Worm (Caenorhabditis elegans) whole organism, midembryonic: ENCODE data around the gene ced-13.

ENCODE experiments used
- T22C8.4 ChIP-seq: fragments of 200-800 bp; sonication (Bioruptor generic); IDR thresholded peaks from 2 replicates; pipeline ENCODE4 v1.3.6; 2022; ENCODE audit warnings: missing genetic modification characterization, missing compliant biosample characterization
- cog-1 ChIP-seq: sonication (generic microtip); optimal IDR thresholded peaks from 2 replicates; lab custom pipeline; 2016; ENCODE audit warnings: missing genetic modification characterization, missing compliant biosample characterization
- flt-1 ChIP-seq: fragments of 200-800 bp; sonication (Bioruptor generic); IDR thresholded peaks from 2 replicates; pipeline ENCODE4 v1.3.6; 2022; ENCODE audit warnings: missing genetic modification characterization, missing compliant biosample characterization
- klf-2 ChIP-seq: fragments of 200-800 bp; sonication (Bioruptor generic); conservative IDR thresholded peaks from 2 replicates; pipeline ENCODE4 v1.3.6; 2022; ENCODE audit warnings: missing genetic modification reagents, missing genetic modification characterization, missing compliant biosample characterization
- med-1 ChIP-seq: sonication (generic microtip); optimal IDR thresholded peaks from 2 replicates; lab custom pipeline; 2017; ENCODE audit warnings: missing genetic modification characterization, mild to moderate bottlenecking, missing compliant biosample characterization, antibody characterized with exemption, missing genetic modification reagents; ENCODE audit not compliant: insufficient read depth
- ref-1 ChIP-seq: fragments of 200-800 bp; sonication (Bioruptor generic); conservative IDR thresholded peaks from 2 replicates; pipeline ENCODE4 v1.3.6; 2022; ENCODE audit warnings: missing genetic modification reagents, missing genetic modification characterization, missing compliant biosample characterization
- tab-1 ChIP-seq: fragments of 200-800 bp; sonication (Bioruptor generic); IDR thresholded peaks from 2 replicates; pipeline ENCODE4 v1.3.6; 2022; ENCODE audit warnings: missing genetic modification characterization, missing compliant biosample characterization
- ztf-23 ChIP-seq: fragments of 200-800 bp; sonication (Bioruptor generic); IDR thresholded peaks from 2 replicates; pipeline ENCODE4 v1.3.6; 2022; ENCODE audit warnings: missing genetic modification reagents, missing genetic modification characterization, missing compliant biosample characterization
- ztf-29 ChIP-seq: fragments of 200-800 bp; sonication (Bioruptor generic); IDR thresholded peaks from 2 replicates; pipeline ENCODE4 v1.3.6; 2022; ENCODE audit warnings: missing genetic modification reagents, missing genetic modification characterization, missing compliant biosample characterization

ced-13 gene

ce11 chrX:8286164-8286563 lies 13.3 kb downstream of the ced-13 start:
- TF ChIP-seq T22C8.4 (no peak), med-1 (GFP tag; lab: Kevin White, UChicago) (no peak), ref-1 (no peak), tab-1 (GFP tag; lab: Robert Waterston, UW) (no peak), ztf-23 (GFP tag; lab: Robert Waterston, UW) (no peak), cog-1 (tag; lab: Kevin White, UChicago) (no peak), klf-2 (GFP tag; lab: Robert Waterston, UW) (no peak), ztf-29 (no peak), flt-1 (GFP tag; lab: Robert Waterston, UW) (no peak)

- TF ChIP-seq med-1 (GFP tag; lab: Kevin White, UChicago) = no peak
- TF ChIP-seq klf-2 (GFP tag; lab: Robert Waterston, UW) = no peak
- no peak for TF ChIP-seq flt-1 (GFP tag; lab: Robert Waterston, UW)
- TF ChIP-seq tab-1 (GFP tag; lab: Robert Waterston, UW) = no peak
- TF ChIP-seq T22C8.4 = no peak
- no peak for TF ChIP-seq ref-1
- no peak for TF ChIP-seq ztf-23 (GFP tag; lab: Robert Waterston, UW)
- no peak for TF ChIP-seq ztf-29
These were observed 14.2 kb downstream of the ced-13 start, which contains the start of the genes fis-2 and F13B9.2 for ce11 chrX:8285169-8285796. TSS of gene fis-2 (minus strand) at chrX:8285219. TSS of gene F13B9.2 (plus strand) at chrX:8285683.

ce11 chrX:8284003-8284402 lies 15.5 kb downstream of the ced-13 start:
- TF ChIP-seq ztf-29 (no peak), tab-1 (GFP tag; lab: Robert Waterston, UW) (no peak), cog-1 (tag; lab: Kevin White, UChicago) (no peak), T22C8.4 (no peak), ztf-23 (GFP tag; lab: Robert Waterston, UW) (no peak), ref-1 (no peak)

- TF ChIP-seq ztf-29 = no peak
- TF ChIP-seq ztf-23 (GFP tag; lab: Robert Waterston, UW) = no peak
- TF ChIP-seq klf-2 (GFP tag; lab: Robert Waterston, UW) = no peak
- no peak for TF ChIP-seq med-1 (GFP tag; lab: Kevin White, UChicago)
- TF ChIP-seq flt-1 (GFP tag; lab: Robert Waterston, UW) = no peak
- no peak for TF ChIP-seq cog-1 (tag; lab: Kevin White, UChicago)
These were observed 22.5 kb downstream of the ced-13 start for ce11 chrX:8276984-8277383.

- TF ChIP-seq klf-2 (GFP tag; lab: Robert Waterston, UW) (no peak), cog-1 (tag; lab: Kevin White, UChicago) (no peak)
These were observed 23.1 kb downstream of the ced-13 start for ce11 chrX:8276333-8276732.

- TF ChIP-seq ztf-29 (no peak), T22C8.4 (no peak), cog-1 (tag; lab: Kevin White, UChicago) (no peak), med-1 (GFP tag; lab: Kevin White, UChicago) (no peak), ztf-23 (GFP tag; lab: Robert Waterston, UW) (no peak), ref-1 (no peak)
These were observed 24.6 kb downstream of the ced-13 start, which contains the start of gene ksr-1 for ce11 chrX:8274869-8275268. TSS of gene ksr-1 (plus strand) at chrX:8275169.

ce11 chrX:8273496-8273895 lies 26.0 kb downstream of the ced-13 start:
- TF ChIP-seq ref-1 = no peak
- TF ChIP-seq ztf-23 (GFP tag; lab: Robert Waterston, UW) = no peak
- no peak for TF ChIP-seq tab-1 (GFP tag; lab: Robert Waterston, UW)
- no peak for TF ChIP-seq cog-1 (tag; lab: Kevin White, UChicago)
- TF ChIP-seq klf-2 (GFP tag; lab: Robert Waterston, UW) = no peak
- TF ChIP-seq med-1 (GFP tag; lab: Kevin White, UChicago) = no peak
- no peak for TF ChIP-seq T22C8.4
- no peak for TF ChIP-seq flt-1 (GFP tag; lab: Robert Waterston, UW)
- no peak for TF ChIP-seq ztf-29

ce11 chrX:8270971-8271553 lies 28.4 kb downstream of the ced-13 start, which contains the start of gene cutl-29:
TSS of gene cutl-29 (minus strand) at chrX:8271021.
- TF ChIP-seq cog-1 (tag; lab: Kevin White, UChicago) (no peak), flt-1 (GFP tag; lab: Robert Waterston, UW) (no peak), klf-2 (GFP tag; lab: Robert Waterston, UW) (no peak), med-1 (GFP tag; lab: Kevin White, UChicago) (no peak), ref-1 (no peak), ztf-23 (GFP tag; lab: Robert Waterston, UW) (no peak), tab-1 (GFP tag; lab: Robert Waterston, UW) (no peak), T22C8.4 (no peak)

- TF ChIP-seq tab-1 (GFP tag; lab: Robert Waterston, UW) (no peak), med-1 (GFP tag; lab: Kevin White, UChicago) (no peak), ztf-23 (GFP tag; lab: Robert Waterston, UW) (no peak), klf-2 (GFP tag; lab: Robert Waterston, UW) (no peak), ztf-29 (no peak), T22C8.4 (no peak), ref-1 (no peak), flt-1 (GFP tag; lab: Robert Waterston, UW) (no peak), cog-1 (tag; lab: Kevin White, UChicago) (no peak)
These were observed 31.4 kb downstream of the ced-13 start for ce11 chrX:8268083-8268482.

ce11 chrX:8262734-8263133 lies 36.7 kb downstream of the ced-13 start:
- TF ChIP-seq T22C8.4 = no peak
